Worm (Caenorhabditis elegans): ENCODE data around the gene T20B12.7.

- TF ChIP-seq hmg-1.1 (GFP tag; IDR thresholded peaks at IDR 0.05) = no peak
- no peak for TF ChIP-seq unc-62 (GFP tag; optimal IDR thresholded peaks at IDR 0.05 in 1 of 2)
- no peak for TF ChIP-seq unc-62 (tag; optimal IDR thresholded peaks at IDR 0.05)
- TF ChIP-seq ceh-28 (tag; optimal IDR thresholded peaks at IDR 0.05) = no peak
- no peak for TF ChIP-seq ceh-82 (tag; optimal IDR thresholded peaks at IDR 0.05)
- TF ChIP-seq pha-4 (GFP tag; IDR thresholded peaks at IDR 0.05) = no peak
- TF ChIP-seq pha-4 (tag; optimal IDR thresholded peaks at IDR 0.05) = no peak
- no peak for TF ChIP-seq zip-11 (GFP tag; IDR thresholded peaks at IDR 0.05)
- TF ChIP-seq Y105C5A.15 (GFP tag; IDR thresholded peaks at IDR 0.05) = no peak
- TF ChIP-seq pqm-1 (tag; optimal IDR thresholded peaks at IDR 0.05) = no peak
- TF ChIP-seq zag-1 (tag; optimal IDR thresholded peaks at IDR 0.05) = no peak
- no peak for TF ChIP-seq saeg-2 (GFP tag; IDR thresholded peaks at IDR 0.05)
- TF ChIP-seq mdl-1 (tag; optimal IDR thresholded peaks at IDR 0.05) = no peak
- no peak for TF ChIP-seq Y48G9A.11 (GFP tag; IDR thresholded peaks at IDR 0.05)
- no peak for TF ChIP-seq dmd-8 (GFP tag; IDR thresholded peaks at IDR 0.05)
- no peak for TF ChIP-seq ZK337.2 (GFP tag; IDR thresholded peaks at IDR 0.05)
Measured at ce11 chrIII:7359037-7359548, 19.8 kb downstream of the T20B12.7 start, which contains the start of the genes eco-1 and hmgr-1.
